Fruit fly (Drosophila melanogaster) whole organism, prepupa: ENCODE measurements around the gene CG43156.

Experiments used
- CG10631 ChIP-seq: fragments of 200-800 bp; sonication (Bioruptor generic); optimal IDR thresholded peaks from 2 replicates; lab custom pipeline; 2016; ENCODE audit warnings: missing biosample characterization, missing genetic modification characterization
- CG11762 ChIP-seq: fragments of 200-800 bp; sonication (Bioruptor generic); optimal IDR thresholded peaks from 3 replicates; lab custom pipeline; 2016; ENCODE audit warnings: missing biosample characterization, missing genetic modification characterization; ENCODE audit not compliant: insufficient read depth
- CG11902 ChIP-seq: fragments of 200-800 bp; sonication (Bioruptor generic); optimal IDR thresholded peaks from 3 replicates; lab custom pipeline; 2016; ENCODE audit warnings: missing biosample characterization, missing genetic modification characterization
- CG1621 ChIP-seq: fragments of 200-800 bp; sonication (Bioruptor generic); optimal IDR thresholded peaks from 3 replicates; lab custom pipeline; 2018; ENCODE audit warnings: missing biosample characterization, mild to moderate bottlenecking, missing genetic modification characterization
- CG16779 ChIP-seq: fragments of 200-800 bp; sonication (Bioruptor generic); optimal IDR thresholded peaks from 3 replicates; lab custom pipeline; 2017; ENCODE audit warnings: missing biosample characterization, mild to moderate bottlenecking, missing genetic modification characterization
- CG31627 ChIP-seq: fragments of 200-800 bp; sonication (Bioruptor generic); optimal IDR thresholded peaks from 3 replicates; lab custom pipeline; 2016; ENCODE audit warnings: missing biosample characterization, missing genetic modification characterization
- CG3919 ChIP-seq: fragments of 200-800 bp; sonication (Bioruptor generic); optimal IDR thresholded peaks from 3 replicates; lab custom pipeline; 2016; ENCODE audit warnings: missing biosample characterization, missing genetic modification characterization
- CG4318 ChIP-seq: fragments of 200-800 bp; sonication (Bioruptor generic); optimal IDR thresholded peaks from 3 replicates; lab custom pipeline; 2017; ENCODE audit warnings: missing biosample characterization, mild to moderate bottlenecking, missing genetic modification characterization
- CG6808 ChIP-seq: fragments of 200-800 bp; sonication (Bioruptor generic); optimal IDR thresholded peaks from 3 replicates; lab custom pipeline; 2017; ENCODE audit warnings: missing biosample characterization, missing genetic modification characterization, mild to moderate bottlenecking, moderate library complexity, missing genetic modification reagents
- CG6854 ChIP-seq: fragments of 200-800 bp; sonication (Bioruptor generic); optimal IDR thresholded peaks from 2 replicates; lab custom pipeline; 2017; ENCODE audit warnings: missing biosample characterization, mild to moderate bottlenecking, missing genetic modification characterization
- CG8319 ChIP-seq: fragments of 200-800 bp; sonication (Bioruptor generic); optimal IDR thresholded peaks from 3 replicates; lab custom pipeline; 2016; ENCODE audit warnings: missing biosample characterization, missing genetic modification characterization
- CG8632 ChIP-seq: fragments of 200-800 bp; sonication (Bioruptor generic); optimal IDR thresholded peaks from 3 replicates; lab custom pipeline; 2016; ENCODE audit warnings: missing biosample characterization, missing genetic modification characterization
- Eip78C ChIP-seq: fragments of 200-800 bp; sonication (Bioruptor generic); peaks from one replicate; lab custom pipeline; 2016; ENCODE audit warnings: missing biosample characterization, missing genetic modification characterization
- Ets21C ChIP-seq: fragments of 200-800 bp; sonication (Bioruptor generic); optimal IDR thresholded peaks from 3 replicates; lab custom pipeline; 2016; ENCODE audit warnings: missing biosample characterization, missing genetic modification characterization
- Ets96B ChIP-seq: fragments of 200-800 bp; optimal IDR thresholded peaks from 2 replicates; lab custom pipeline; 2019; ENCODE audit warnings: missing biosample characterization, mild to moderate bottlenecking, missing genetic modification characterization, moderate library complexity
- Gug ChIP-seq: fragments of 200-800 bp; sonication (Bioruptor generic); IDR thresholded peaks from 2 replicates; pipeline ENCODE4 v1.3.6; 2022; ENCODE audit warnings: missing biosample characterization, missing genetic modification characterization
- Hr39 ChIP-seq: fragments of 200-800 bp; sonication (Bioruptor generic); optimal IDR thresholded peaks from 2 replicates; lab custom pipeline; 2016; ENCODE audit warnings: missing biosample characterization, missing genetic modification characterization
- Hr4 ChIP-seq: fragments of 200-800 bp; sonication (Bioruptor generic); optimal IDR thresholded peaks from 3 replicates; lab custom pipeline; 2016; ENCODE audit warnings: missing biosample characterization, missing genetic modification characterization
- Met ChIP-seq: fragments of 200-800 bp; sonication (Bioruptor generic); optimal IDR thresholded peaks from 3 replicates; lab custom pipeline; 2016; ENCODE audit warnings: missing biosample characterization, missing genetic modification characterization
- OdsH ChIP-seq: fragments of 200-800 bp; sonication (Bioruptor generic); optimal IDR thresholded peaks from 3 replicates; lab custom pipeline; 2016; ENCODE audit warnings: missing biosample characterization, missing genetic modification characterization
- Sox102F ChIP-seq: fragments of 200-800 bp; sonication (Bioruptor generic); optimal IDR thresholded peaks from 2 replicates; lab custom pipeline; 2016; ENCODE audit warnings: missing biosample characterization, mild to moderate bottlenecking, missing genetic modification characterization
- Sox15 ChIP-seq: fragments of 200-800 bp; sonication (Bioruptor generic); optimal IDR thresholded peaks from 3 replicates; lab custom pipeline; 2016; ENCODE audit warnings: missing biosample characterization, missing genetic modification characterization
- achi ChIP-seq: fragments of 200-800 bp; sonication (Bioruptor generic); optimal IDR thresholded peaks from 3 replicates; lab custom pipeline; 2016; ENCODE audit warnings: missing biosample characterization, missing genetic modification characterization
- cyc ChIP-seq: fragments of 200-800 bp; sonication (Bioruptor generic); optimal IDR thresholded peaks from 3 replicates; lab custom pipeline; 2016; ENCODE audit warnings: missing biosample characterization, missing genetic modification characterization
- eg ChIP-seq: fragments of 200-800 bp; sonication (Bioruptor generic); IDR thresholded peaks from 3 replicates; pipeline ENCODE4 v1.3.6; 2022; ENCODE audit warnings: missing biosample characterization, missing genetic modification characterization
- esn ChIP-seq: fragments of 200-800 bp; sonication (Bioruptor generic); optimal IDR thresholded peaks from 2 replicates; lab custom pipeline; 2016; ENCODE audit warnings: missing biosample characterization, mild to moderate bottlenecking, missing genetic modification characterization, moderate library complexity
- fd59A ChIP-seq: fragments of 200-800 bp; sonication (Bioruptor generic); optimal IDR thresholded peaks from 2 replicates; lab custom pipeline; 2017; ENCODE audit warnings: missing biosample characterization, mild to moderate bottlenecking, missing genetic modification characterization, missing genetic modification reagents
- lz ChIP-seq: fragments of 200-800 bp; sonication (Bioruptor generic); optimal IDR thresholded peaks from 3 replicates; lab custom pipeline; 2016; ENCODE audit warnings: missing biosample characterization, missing genetic modification characterization
- svp ChIP-seq: fragments of 200-800 bp; sonication (Bioruptor generic); peaks from one replicate; lab custom pipeline; 2016; ENCODE audit warnings: missing biosample characterization, missing genetic modification characterization

The CG43156 gene

DNA sequence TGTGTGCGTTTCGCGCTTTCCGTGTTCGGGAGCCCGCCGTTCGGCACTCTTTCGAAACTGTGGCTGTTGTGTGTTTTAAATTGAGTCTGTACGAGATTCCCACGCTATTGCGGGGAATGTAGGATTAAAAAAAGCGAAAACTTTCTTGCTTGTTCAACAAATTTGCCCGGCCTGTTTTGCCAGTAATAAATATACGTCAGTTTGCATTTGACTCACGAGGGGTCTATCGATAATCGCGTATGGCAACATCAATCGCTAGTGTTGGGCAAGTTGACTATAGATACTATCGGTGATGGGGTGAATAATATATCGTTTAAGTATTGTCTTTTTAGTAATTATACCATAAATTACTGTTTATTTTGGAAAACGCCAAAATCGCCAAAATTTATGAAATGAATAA lies 1.5 kb downstream of the CG43156 start, which contains the start of gene Upf1:
Gene Upf1, minus strand, starts transcription at position 228 of the 400 bp plus-strand sequence.
- peak; percentile 13 for TF ChIP-seq CG31627 (GFP tag; lab: Kevin White, UChicago)
- TF ChIP-seq CG10631 (GFP tag; lab: Kevin White, UChicago), result peak; percentile 28
- no peak for TF ChIP-seq CG8632 (GFP tag; lab: Kevin White, UChicago)
- peak; percentile 30 for TF ChIP-seq esn (GFP tag; lab: Kevin White, UChicago)

DNA sequence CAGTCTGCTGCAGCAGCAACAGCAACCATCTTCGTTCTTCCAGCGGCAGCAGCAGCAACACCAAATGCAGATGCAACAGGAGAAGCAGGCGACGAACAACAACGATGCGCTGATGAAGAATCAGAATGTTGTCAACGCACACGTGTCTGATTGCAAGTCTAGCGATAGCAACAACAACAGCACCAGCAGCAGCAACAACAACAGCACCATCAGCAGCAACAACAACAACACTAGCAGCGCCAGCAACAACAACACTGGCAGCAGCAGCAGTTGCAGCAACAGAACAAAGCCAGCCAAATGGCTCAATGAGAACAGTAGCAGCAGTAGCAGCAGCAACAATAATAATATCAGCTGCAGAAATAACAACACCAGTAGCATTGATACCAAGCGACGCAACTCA lies 11.5 kb downstream of the CG43156 start:
- no peak for TF ChIP-seq CG8632 (GFP tag; lab: Kevin White, UChicago)
- TF ChIP-seq CG3919 (GFP tag; lab: Kevin White, UChicago), result peak; percentile 14

DNA sequence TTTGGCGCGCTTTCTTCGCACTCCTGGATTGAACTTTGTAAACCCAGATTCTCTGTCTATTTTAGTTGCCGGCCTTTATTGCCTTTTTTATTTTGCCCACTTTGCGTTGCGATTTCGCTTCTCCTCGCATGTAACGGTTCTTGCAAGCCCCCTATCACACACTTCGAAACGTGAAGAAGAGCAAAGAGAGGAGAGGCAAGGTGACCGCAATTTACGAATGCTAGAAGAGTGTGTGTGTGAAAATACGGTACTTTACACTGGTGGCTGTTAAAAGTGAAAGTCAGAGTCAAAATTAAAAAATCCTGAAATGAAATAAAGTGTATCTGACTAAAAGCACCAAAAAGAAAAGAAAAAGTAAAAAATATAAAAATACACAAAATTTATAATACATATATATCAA lies 12.5 kb downstream of the CG43156 start:
- TF ChIP-seq CG8319 (GFP tag; lab: Kevin White, UChicago) (no peak), Hr39 (GFP tag; lab: Kevin White, UChicago) (no peak), CG4318 (GFP tag; lab: Kevin White, UChicago) (no peak), CG31627 (GFP tag; lab: Kevin White, UChicago) (no peak), eg (GFP tag; lab: Robert Waterston, UW) (no peak)

DNA sequence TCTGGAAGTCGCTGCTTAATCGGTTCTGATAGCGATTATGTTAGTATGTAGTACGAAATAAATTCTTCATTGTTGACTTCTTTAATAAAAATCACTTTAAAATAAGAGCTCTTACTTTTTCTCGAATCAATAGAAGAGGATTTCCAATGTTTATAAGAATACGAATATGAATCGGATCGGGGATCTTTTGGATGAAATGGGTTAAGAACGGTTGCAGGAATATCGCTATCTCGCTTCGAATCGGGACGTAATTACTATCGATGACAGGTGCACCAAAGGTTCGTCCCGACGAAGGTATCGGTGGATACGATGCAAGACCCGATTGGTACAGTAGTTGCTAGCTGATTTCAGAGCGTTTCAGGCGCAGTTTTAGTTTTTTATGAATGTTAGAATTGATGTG lies 13.0 kb downstream of the CG43156 start, which contains the start of gene wisp:
Gene wisp, plus strand, starts transcription at position 301 of the 400 bp plus-strand sequence.
- no peak for TF ChIP-seq esn (GFP tag; lab: Kevin White, UChicago)
- TF ChIP-seq lz (GFP tag; lab: Kevin White, UChicago), result no peak
- no peak for TF ChIP-seq Ets96B (tag; lab: Kevin White, UChicago)
- TF ChIP-seq svp, result no peak
- TF ChIP-seq Hr39 (GFP tag; lab: Kevin White, UChicago), result no peak
- no peak for TF ChIP-seq cyc (GFP tag; lab: Kevin White, UChicago)
- TF ChIP-seq CG31627 (GFP tag; lab: Kevin White, UChicago), result no peak
- no peak for TF ChIP-seq CG3919 (GFP tag; lab: Kevin White, UChicago)
- TF ChIP-seq Ets21C (GFP tag; lab: Kevin White, UChicago), result no peak
- no peak for TF ChIP-seq OdsH (GFP tag; lab: Kevin White, UChicago)
- no peak for TF ChIP-seq Met (GFP tag; lab: Kevin White, UChicago)
- TF ChIP-seq Sox15, result no peak
- TF ChIP-seq CG11902, result no peak
- no peak for TF ChIP-seq CG16779 (tag; lab: Kevin White, UChicago)
- no peak for TF ChIP-seq fd59A (GFP tag; lab: Kevin White, UChicago)
- TF ChIP-seq CG4318 (GFP tag; lab: Kevin White, UChicago), result no peak
- TF ChIP-seq CG6808, result no peak
- TF ChIP-seq CG11762 (GFP tag; lab: Kevin White, UChicago), result no peak
- no peak for TF ChIP-seq Sox102F (GFP tag; lab: Kevin White, UChicago)
- TF ChIP-seq Hr4, result no peak

DNA sequence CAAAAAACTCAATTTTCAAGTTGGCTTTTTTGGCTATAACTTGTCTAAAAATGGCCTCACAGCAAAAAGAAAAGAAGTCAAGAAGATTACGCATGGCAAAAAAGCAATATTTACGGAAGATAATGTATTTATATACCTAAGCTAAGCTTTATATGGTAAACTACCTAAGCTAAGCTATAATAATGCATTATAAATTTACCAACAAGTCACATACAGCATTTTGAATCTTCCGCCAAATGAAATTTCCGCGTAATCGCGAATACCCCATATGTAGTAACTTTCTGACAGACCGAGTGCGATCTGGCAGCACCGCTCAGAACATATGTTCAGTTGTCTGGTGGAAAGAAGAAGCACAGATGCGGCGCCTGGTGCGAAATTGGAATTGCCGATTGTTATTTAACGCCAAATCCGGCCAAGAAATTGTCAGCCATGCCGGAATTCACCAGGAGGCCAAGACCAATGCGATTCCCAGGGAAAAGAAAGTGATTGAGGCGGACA lies 14.9 kb downstream of the CG43156 start, which contains the start of gene sicily:
Gene sicily, plus strand, starts transcription at position 51 of the 498 bp plus-strand sequence.
- peak; percentile 86 for TF ChIP-seq CG1621
- TF ChIP-seq achi (GFP tag; lab: Kevin White, UChicago), result peak; percentile 96
- TF ChIP-seq CG11902, result no peak

DNA sequence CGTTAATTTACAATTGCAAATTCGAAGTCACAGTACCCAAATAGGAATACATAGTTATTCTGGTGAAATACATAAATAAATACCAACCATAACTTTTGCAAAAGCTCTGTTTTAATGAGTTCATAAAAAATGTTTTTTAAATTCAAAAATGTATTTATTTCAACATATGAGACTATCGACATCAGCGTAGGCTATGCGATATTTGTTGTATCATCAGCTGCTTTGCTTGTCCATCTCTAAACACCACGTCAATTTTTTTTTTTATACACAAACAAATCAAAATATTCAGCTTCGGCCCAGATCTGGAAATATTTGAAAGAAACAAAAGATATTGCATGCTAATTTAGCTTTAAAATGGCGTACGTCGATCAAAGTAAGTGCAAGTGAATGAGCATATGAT lies 18.5 kb downstream of the CG43156 start, which contains the start of gene CG1840:
Gene CG1840, plus strand, starts transcription at position 211 of the 400 bp plus-strand sequence.
- TF ChIP-seq esn (GFP tag; lab: Kevin White, UChicago), result peak; percentile 35
- no peak for TF ChIP-seq CG6854 (GFP tag; lab: Kevin White, UChicago)
- peak; percentile 40 for TF ChIP-seq Eip78C
- TF ChIP-seq cyc (GFP tag; lab: Kevin White, UChicago), result peak; percentile 5
- no peak for TF ChIP-seq Gug
